Fruit fly (Drosophila melanogaster): ENCODE data around the gene RPA2.

Gene RPA2

DNA sequence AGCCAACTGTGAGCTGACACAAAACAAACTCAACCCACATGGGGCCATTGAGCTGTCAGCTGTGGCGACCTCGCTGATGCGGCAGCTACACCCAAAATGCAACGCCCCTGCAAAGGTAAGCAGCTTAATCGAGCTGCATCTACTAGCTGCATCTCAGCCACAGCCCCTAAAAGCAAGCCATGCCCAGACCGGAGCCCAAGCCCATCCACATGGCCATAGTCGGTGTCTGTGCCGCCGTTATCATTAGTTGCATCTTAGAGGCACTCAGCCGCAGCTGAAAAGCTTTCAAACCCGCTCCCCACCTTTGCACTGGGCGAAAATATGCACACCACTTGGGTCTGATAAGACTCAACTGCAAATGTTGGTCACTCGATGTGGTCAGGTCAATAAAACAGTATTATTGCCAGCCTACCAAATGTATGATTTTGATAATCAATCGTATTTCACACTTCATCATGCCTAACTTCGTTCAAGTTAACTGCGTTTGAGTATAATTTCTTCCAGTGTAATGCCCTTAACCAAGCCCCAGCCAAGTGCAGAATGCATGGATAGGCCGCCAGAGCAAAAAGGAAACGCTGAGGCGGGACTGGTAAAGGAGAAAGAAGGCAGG is 48.2 kb upstream of the RPA2 start (continued):
- peak; percentile 43 for TF ChIP-seq pb (GFP tag; optimal IDR thresholded peaks at IDR 0.05)
- TF ChIP-seq kni (GFP tag; optimal IDR thresholded peaks at IDR 0.05) = no peak
- peak; percentile 66 for TF ChIP-seq CG17829 (tag; optimal IDR thresholded peaks at IDR 0.05)
- TF ChIP-seq sim (GFP tag; IDR thresholded peaks at IDR 0.05) = no peak
- TF ChIP-seq lov (optimal IDR thresholded peaks at IDR 0.05) = no peak
- TF ChIP-seq lov (GFP tag; IDR thresholded peaks at IDR 0.05) = 0 out of 3 replicates have a peak, but pooled peaks have one; percentile 39
- no peak for TF ChIP-seq ssp (GFP tag; IDR thresholded peaks at IDR 0.05)
- TF ChIP-seq bcd (GFP tag; optimal IDR thresholded peaks at IDR 0.05) = peak; percentile 32
- TF ChIP-seq nerfin-1 (tag; optimal IDR thresholded peaks at IDR 0.05) = peak; percentile 49
- peak; percentile 51 for TF ChIP-seq grn (GFP tag; optimal IDR thresholded peaks at IDR 0.05)
- peak; percentile 53 for TF ChIP-seq pum (GFP tag; optimal IDR thresholded peaks at IDR 0.05)
- no peak for TF ChIP-seq CG3163 (GFP tag; optimal IDR thresholded peaks at IDR 0.05)
- peak; percentile 22 for TF ChIP-seq CG5180 (GFP tag; optimal IDR thresholded peaks at IDR 0.05)
- no peak for TF ChIP-seq gt (GFP tag; IDR thresholded peaks at IDR 0.05)
- TF ChIP-seq dm (GFP tag; optimal IDR thresholded peaks at IDR 0.05) = no peak
- TF ChIP-seq CG3065 (GFP tag; optimal IDR thresholded peaks at IDR 0.05) = peak; percentile 28
- no peak for TF ChIP-seq CG6813 (GFP tag; optimal IDR thresholded peaks at IDR 0.05)
- TF ChIP-seq Dek (tag; optimal IDR thresholded peaks at IDR 0.05) = no peak
- no peak for TF ChIP-seq CrebB (tag; optimal IDR thresholded peaks at IDR 0.05)
- peak; percentile 61; the same call in 2 of the 3 replicates for TF ChIP-seq croc (GFP tag; conservative IDR thresholded peaks at IDR 0.05)
- no peak for TF ChIP-seq B-H2 (GFP tag; optimal IDR thresholded peaks at IDR 0.05)
- TF ChIP-seq stwl (tag; optimal IDR thresholded peaks at IDR 0.05) = no peak
- peak; percentile 72 for TF ChIP-seq dmrt99B (tag; optimal IDR thresholded peaks at IDR 0.05)
- TF ChIP-seq CG17385 (GFP tag; optimal IDR thresholded peaks at IDR 0.05) = peak; percentile 22
- TF ChIP-seq Sry-β (GFP tag; optimal IDR thresholded peaks at IDR 0.05) = peak; percentile 2
- 0 out of 2 replicates have a peak, but pooled peaks have one; percentile 40 for TF ChIP-seq Ptx1 (GFP tag; IDR thresholded peaks at IDR 0.05)
- peak; percentile 30 for TF ChIP-seq CG12769 (tag; optimal IDR thresholded peaks at IDR 0.05)
- peak; percentile 71 for TF ChIP-seq CG18262 (tag; optimal IDR thresholded peaks at IDR 0.05)
- TF ChIP-seq CG4707 (GFP tag; optimal IDR thresholded peaks at IDR 0.05) = peak; percentile 70
- no peak for TF ChIP-seq Aef1 (GFP tag; IDR thresholded peaks at IDR 0.05)
- no peak for TF ChIP-seq CG14014 (GFP tag; IDR thresholded peaks at IDR 0.05)
- peak; percentile 48 for TF ChIP-seq fd64A (GFP tag; optimal IDR thresholded peaks at IDR 0.05)
- 0 out of 2 replicates have a peak, but pooled peaks have one; percentile 45 for TF ChIP-seq seq (GFP tag; IDR thresholded peaks at IDR 0.05)
- peak; percentile 2 for TF ChIP-seq Atf3 (GFP tag; optimal IDR thresholded peaks at IDR 0.05)
- TF ChIP-seq zfh1 (GFP tag; IDR thresholded peaks at IDR 0.05) = peak; percentile 74
- peak; percentile 82 for TF ChIP-seq Blimp-1 (GFP tag; optimal IDR thresholded peaks at IDR 0.05)
- peak; percentile 58 for TF ChIP-seq jing (GFP tag; optimal IDR thresholded peaks at IDR 0.05)
- TF ChIP-seq Jarid2 (GFP tag; optimal IDR thresholded peaks at IDR 0.05) = peak; percentile 22
- TF ChIP-seq CG8359 (GFP tag; optimal IDR thresholded peaks at IDR 0.05; ENCODE audit: borderline replicate concordance) = peak; percentile 42
- TF ChIP-seq H15 (GFP tag; IDR thresholded peaks at IDR 0.05) = 0 out of 3 replicates have a peak, but pooled peaks have one; percentile 22
- TF ChIP-seq sna (GFP tag; IDR thresholded peaks at IDR 0.05; ENCODE audit: partially characterized antibody) = no peak
- TF ChIP-seq CG15696 (tag; optimal IDR thresholded peaks at IDR 0.05) = no peak
- TF ChIP-seq CG18619 (GFP tag; optimal IDR thresholded peaks at IDR 0.05) = peak; percentile 29
- no peak for TF ChIP-seq pan (optimal IDR thresholded peaks at IDR 0.05)
- TF ChIP-seq pan (GFP tag; optimal IDR thresholded peaks at IDR 0.05 in 1 of 2, IDR thresholded peaks at IDR 0.05 in 1 of 2) = peak in 1 of 2 experiments; percentile 49
- peak; percentile 38; the same call in 1 of the 2 replicates for TF ChIP-seq Rx (GFP tag; IDR thresholded peaks at IDR 0.05)
- TF ChIP-seq lbe (GFP tag; optimal IDR thresholded peaks at IDR 0.05) = no peak
- peak; percentile 75 for TF ChIP-seq Med (GFP tag)
- TF ChIP-seq CG3281 (GFP tag; optimal IDR thresholded peaks at IDR 0.05) = no peak
